Worm (Caenorhabditis elegans): Measurements from ENCODE around the gene nth-1.

Gene nth-1

ce11 chrIII:4244285-4244684, 49.8 kb downstream of the nth-1 start, which contains the start of gene zhit-2:
zhit-2 (minus strand) TSS chrIII:4244385.
- no peak for TF ChIP-seq fkh-8 (tag; optimal IDR thresholded peaks at IDR 0.05)
- TF ChIP-seq unc-86 (tag; optimal IDR thresholded peaks at IDR 0.05), result no peak
- TF ChIP-seq nhr-84 (tag; optimal IDR thresholded peaks at IDR 0.05), result no peak
- TF ChIP-seq fkh-10 (GFP tag; optimal IDR thresholded peaks at IDR 0.05), result no peak
- no peak for TF ChIP-seq ceh-8 (GFP tag; optimal IDR thresholded peaks at IDR 0.05)

DNA sequence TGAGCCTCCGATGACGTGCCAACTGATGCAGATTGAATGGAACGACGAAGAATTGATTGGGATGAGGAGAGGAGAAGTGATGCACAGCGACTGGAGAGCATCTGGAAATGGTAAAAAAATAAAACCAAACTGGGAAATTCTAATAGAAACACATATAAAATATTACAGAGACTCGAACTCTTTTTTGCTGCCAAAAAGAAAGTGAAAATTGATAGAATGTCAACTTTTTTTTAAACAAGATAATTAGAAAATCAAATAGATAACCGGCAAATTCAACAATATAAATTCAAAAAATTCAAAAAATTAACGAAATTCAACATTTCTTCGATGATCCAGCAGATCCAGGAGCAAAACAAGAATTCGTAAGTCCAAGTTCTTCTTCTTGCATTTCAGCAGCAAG, 50.6 kb downstream of the nth-1 start, which contains the start of gene mrpl-21:
Gene mrpl-21 (minus strand): TSS at position 101 of the 400 bp plus-strand sequence.
- TF ChIP-seq aly-2 (tag; optimal IDR thresholded peaks at IDR 0.05) (no peak), grh-1 (GFP tag; IDR thresholded peaks at IDR 0.05) (no peak), egl-13 (tag; optimal IDR thresholded peaks at IDR 0.05) (no peak), Y116A8C.19 (tag; optimal IDR thresholded peaks at IDR 0.05; ENCODE audit: borderline replicate concordance) (no peak), nhr-85 (tag) (peak; percentile 2), efl-1 (optimal IDR thresholded peaks at IDR 0.05) (no peak), efl-1 (GFP tag; optimal IDR thresholded peaks at IDR 0.05 in 1 of 2) (peak in 1 of 2 experiments; percentile 31), unc-30 (tag; optimal IDR thresholded peaks at IDR 0.05) (no peak), rnt-1 (tag; optimal IDR thresholded peaks at IDR 0.05) (no peak), blmp-1 (tag; optimal IDR thresholded peaks at IDR 0.05) (no peak)

- TF ChIP-seq sup-37 (GFP tag; optimal IDR thresholded peaks at IDR 0.05), result no peak
- no peak for TF ChIP-seq nhr-237 (tag; optimal IDR thresholded peaks at IDR 0.05)
- TF ChIP-seq unc-86 (tag; optimal IDR thresholded peaks at IDR 0.05), result no peak
- no peak for TF ChIP-seq nhr-84 (tag; optimal IDR thresholded peaks at IDR 0.05)
- TF ChIP-seq dpl-1 (GFP tag; optimal IDR thresholded peaks at IDR 0.05), result no peak
- TF ChIP-seq zip-4 (GFP tag; optimal IDR thresholded peaks at IDR 0.05), result peak; percentile 30
- TF ChIP-seq skn-1 (tag; optimal IDR thresholded peaks at IDR 0.05), result peak; percentile 66
- TF ChIP-seq ets-5 (GFP tag; IDR thresholded peaks at IDR 0.05), result no peak
- TF ChIP-seq lsy-2 (tag; optimal IDR thresholded peaks at IDR 0.05), result no peak
- TF ChIP-seq egl-27 (tag; optimal IDR thresholded peaks at IDR 0.05), result no peak
- no peak for TF ChIP-seq isw-1 (GFP tag; IDR thresholded peaks at IDR 0.05)
These were observed 51.7 kb downstream of the nth-1 start, which contains the start of gene F43C1.7 for ce11 chrIII:4242225-4242862. F43C1.7 (minus strand) TSS chrIII:4242575.

All from whole organism, L1 larva.